Worm (Caenorhabditis elegans) whole organism, late embryonic: ENCODE measurements around the gene srm-5.
A peak's percentile ranks its signal among the peaks of the same experiment; 100 is the strongest.
"Not testable (repeated sequence)": the region's sequence is repeated elsewhere in the genome, so short reads cannot be mapped to it uniquely, and the experiment has no call there.

ENCODE experiments used
- C38D4.7 ChIP-seq: fragments of 200-800 bp; sonication (Bioruptor generic); optimal IDR thresholded peaks from 2 replicates; lab custom pipeline; 2018; ENCODE audit warnings: mild to moderate bottlenecking, missing genetic modification characterization, moderate library complexity, missing compliant biosample characterization
- K02D7.2 ChIP-seq: sonication (generic microtip); optimal IDR thresholded peaks from 2 replicates; lab custom pipeline; 2017; ENCODE audit warnings: mild to moderate bottlenecking, missing genetic modification characterization, missing compliant biosample characterization
- K09A11.1 ChIP-seq: sonication (generic microtip); optimal IDR thresholded peaks from 2 replicates; lab custom pipeline; 2017; ENCODE audit warnings: antibody characterized with exemption, mild to moderate bottlenecking, missing genetic modification characterization, missing compliant biosample characterization; ENCODE audit not compliant: insufficient read depth
- ceh-14 ChIP-seq: sonication (generic microtip); optimal IDR thresholded peaks from 2 replicates; lab custom pipeline; 2016; ENCODE audit warnings: missing genotype, missing genetic modification characterization, missing compliant biosample characterization
- ceh-18 ChIP-seq: sonication (generic microtip); optimal IDR thresholded peaks from 2 replicates; lab custom pipeline; 2016; ENCODE audit warnings: missing genetic modification characterization, missing compliant biosample characterization
- ceh-2 ChIP-seq: sonication (generic microtip); optimal IDR thresholded peaks from 2 replicates; lab custom pipeline; 2016; ENCODE audit warnings: missing genotype, missing genetic modification characterization, missing compliant biosample characterization
- ceh-30 ChIP-seq: fragments of 150-350 bp; optimal IDR thresholded peaks from 2 replicates; lab custom pipeline; 2014; ENCODE audit warnings: missing biosample characterization, missing genetic modification characterization
- ceh-34 ChIP-seq: sonication (generic microtip); optimal IDR thresholded peaks from 2 replicates; lab custom pipeline; 2016; ENCODE audit warnings: mild to moderate bottlenecking, missing genetic modification characterization, missing compliant biosample characterization
- ceh-45 ChIP-seq: fragments of 200-800 bp; sonication (Bioruptor generic); IDR thresholded peaks from 2 replicates; pipeline ENCODE4 v1.3.6; 2022; ENCODE audit warnings: missing genetic modification reagents, missing genetic modification characterization, missing compliant biosample characterization
- ceh-48 ChIP-seq: sonication (generic microtip); optimal IDR thresholded peaks from 2 replicates; lab custom pipeline; 2016; ENCODE audit warnings: missing genetic modification characterization, inconsistent platforms, missing compliant biosample characterization
- ceh-6 ChIP-seq: fragments of 200-800 bp; sonication (Bioruptor generic); optimal IDR thresholded peaks from 2 replicates; lab custom pipeline; 2018; ENCODE audit warnings: mild to moderate bottlenecking, missing genetic modification characterization, missing compliant biosample characterization
- elt-2 ChIP-seq: sonication (generic microtip); optimal IDR thresholded peaks from 2 replicates; lab custom pipeline; 2016; ENCODE audit warnings: missing genetic modification reagents, missing genetic modification characterization, missing compliant biosample characterization
- ets-4 ChIP-seq: sonication (generic microtip); optimal IDR thresholded peaks from 2 replicates; lab custom pipeline; 2016; ENCODE audit warnings: missing genetic modification characterization, missing compliant biosample characterization
- fax-1 ChIP-seq: sonication (generic microtip); optimal IDR thresholded peaks from 2 replicates; lab custom pipeline; 2016; ENCODE audit warnings: missing genotype, missing genetic modification characterization, missing compliant biosample characterization
- gmeb-2 ChIP-seq: sonication (generic microtip); optimal IDR thresholded peaks from 2 replicates; lab custom pipeline; 2016; ENCODE audit warnings: missing genetic modification characterization, inconsistent platforms, missing compliant biosample characterization
- hlh-13 ChIP-seq: fragments of 200-800 bp; sonication (Bioruptor generic); optimal IDR thresholded peaks from 2 replicates; lab custom pipeline; 2018; ENCODE audit warnings: mild to moderate bottlenecking, missing genetic modification characterization, missing compliant biosample characterization
- hlh-6 ChIP-seq: sonication (generic microtip); optimal IDR thresholded peaks from 2 replicates; lab custom pipeline; 2016; ENCODE audit warnings: missing genotype, missing genetic modification characterization, missing compliant biosample characterization
- hlh-8 ChIP-seq: sonication (generic microtip); optimal IDR thresholded peaks from 2 replicates; lab custom pipeline; 2016; ENCODE audit warnings: missing genotype, missing genetic modification characterization, missing compliant biosample characterization
- madf-2 ChIP-seq: sonication (generic microtip); optimal IDR thresholded peaks from 2 replicates; lab custom pipeline; 2017; ENCODE audit warnings: missing genetic modification characterization, missing compliant biosample characterization
- nfya-1 ChIP-seq: sonication (generic microtip); optimal IDR thresholded peaks from 2 replicates; lab custom pipeline; 2017; ENCODE audit warnings: missing genetic modification characterization, mild to moderate bottlenecking, missing compliant biosample characterization, antibody characterized with exemption, moderate library complexity
- nhr-11 ChIP-seq: fragments of 150-350 bp; optimal IDR thresholded peaks from 2 replicates; lab custom pipeline; 2014; ENCODE audit warnings: missing biosample characterization, missing genetic modification characterization
- nhr-232 ChIP-seq: sonication (generic microtip); optimal IDR thresholded peaks from 2 replicates; lab custom pipeline; 2016; ENCODE audit warnings: missing genetic modification characterization, missing compliant biosample characterization
- pat-9 ChIP-seq: fragments of 200-800 bp; sonication (Bioruptor generic); optimal IDR thresholded peaks from 2 replicates; lab custom pipeline; 2018; ENCODE audit warnings: mild to moderate bottlenecking, missing genetic modification characterization, moderate library complexity, missing compliant biosample characterization
- pax-1 ChIP-seq: fragments of 150-350 bp; optimal IDR thresholded peaks from 2 replicates; lab custom pipeline; 2014; ENCODE audit warnings: missing biosample characterization, missing genetic modification characterization
- pha-4 ChIP-seq: fragments of 150-350 bp; optimal IDR thresholded peaks from 2 replicates; lab custom pipeline; 2018; ENCODE audit warnings: missing biosample characterization, missing genetic modification reagents, missing genetic modification characterization
- rnt-1 ChIP-seq: sonication (generic microtip); optimal IDR thresholded peaks from 2 replicates; lab custom pipeline; 2016; ENCODE audit warnings: missing genetic modification characterization, missing compliant biosample characterization
- sdc-2 ChIP-seq: sonication (generic microtip); optimal IDR thresholded peaks from 2 replicates; lab custom pipeline; 2016; ENCODE audit warnings: missing genotype, missing genetic modification characterization, missing compliant biosample characterization
- sox-2 ChIP-seq: fragments of 200-800 bp; sonication (Bioruptor generic); IDR thresholded peaks from 2 replicates; pipeline ENCODE4 v1.3.6; 2022; ENCODE audit warnings: missing genetic modification reagents, missing genetic modification characterization, missing compliant biosample characterization
- syd-9 ChIP-seq: sonication (generic microtip); optimal IDR thresholded peaks from 2 replicates; lab custom pipeline; 2016; ENCODE audit warnings: mild to moderate bottlenecking, missing genetic modification characterization, moderate library complexity, missing compliant biosample characterization
- tbx-7 ChIP-seq: sonication (generic microtip); optimal IDR thresholded peaks from 2 replicates; lab custom pipeline; 2016; ENCODE audit warnings: missing genotype, missing genetic modification characterization, missing compliant biosample characterization
- ttx-3 ChIP-seq: sonication (generic microtip); optimal IDR thresholded peaks from 2 replicates; lab custom pipeline; 2016; ENCODE audit warnings: missing genetic modification reagents, missing genetic modification characterization, missing compliant biosample characterization
- unc-42 ChIP-seq: sonication (generic microtip); optimal IDR thresholded peaks from 2 replicates; lab custom pipeline; 2016; ENCODE audit warnings: missing genotype, missing genetic modification characterization, missing compliant biosample characterization
- unc-86 ChIP-seq: sonication (generic microtip); optimal IDR thresholded peaks from 2 replicates; lab custom pipeline; 2016; ENCODE audit warnings: missing genetic modification characterization, missing compliant biosample characterization
- zip-5 ChIP-seq: sonication (generic microtip); optimal IDR thresholded peaks from 2 replicates; lab custom pipeline; 2016; ENCODE audit warnings: missing genetic modification characterization, missing compliant biosample characterization

The srm-5 gene

ce11 chrV:14299569-14300064, 35.4 kb upstream of the srm-5 start, which contains the start of the genes spig-3 and F14D7.12:
Gene spig-3, minus strand, starts transcription at chrV:14299669.
Gene F14D7.12, plus strand, starts transcription at chrV:14300014.
- TF ChIP-seq ceh-34 (tag; lab: Kevin White, UChicago) (no peak), syd-9 (tag; lab: Kevin White, UChicago) (no peak), ceh-14 (tag; lab: Kevin White, UChicago) (no peak), nhr-232 (tag; lab: Kevin White, UChicago) (no peak), pat-9 (no peak), zip-5 (no peak), unc-42 (tag; lab: Kevin White, UChicago) (no peak), unc-86 (tag; lab: Kevin White, UChicago) (no peak), nfya-1 (tag; lab: Kevin White, UChicago) (no peak), K02D7.2 (tag; lab: Kevin White, UChicago) (no peak), ttx-3 (tag; lab: Kevin White, UChicago) (no peak), rnt-1 (tag; lab: Kevin White, UChicago) (no peak), hlh-8 (tag; lab: Kevin White, UChicago) (no peak), fax-1 (no peak), ceh-45 (GFP tag; lab: Robert Waterston, UW) (no peak)

- TF ChIP-seq elt-2 (peak; percentile 21), syd-9 (tag; lab: Kevin White, UChicago) (no peak)
Measured at ce11 chrV:14301076-14301475, 33.9 kb upstream of the srm-5 start, which contains the start of gene F14D7.6. Gene F14D7.6, plus strand, starts transcription at chrV:14301413.

- not testable (repeated sequence) for TF ChIP-seq pax-1, pha-4, K09A11.1 (tag; lab: Kevin White, UChicago)
Measured at ce11 chrV:14306771-14307170, 28.2 kb upstream of the srm-5 start, which contains the start of gene spig-4. Gene spig-4, minus strand, starts transcription at chrV:14306871.

ce11 chrV:14308164-14308563, 26.8 kb upstream of the srm-5 start, which contains the start of gene spig-5:
Gene spig-5, plus strand, starts transcription at chrV:14308464.
- TF ChIP-seq unc-86, ceh-48, nfya-1 (tag; lab: Kevin White, UChicago): not testable (repeated sequence)

ce11 chrV:14309632-14310031, 25.4 kb upstream of the srm-5 start, which contains the start of gene F14D7.14:
Gene F14D7.14, plus strand, starts transcription at chrV:14309932.
- TF ChIP-seq tbx-7; ceh-30 (tag; lab: Kevin White, UChicago); ceh-18 (tag; lab: Kevin White, UChicago): not testable (repeated sequence)

- TF ChIP-seq sox-2 (GFP tag; lab: Robert Waterston, UW) (no peak), C38D4.7 (GFP tag; lab: Kevin White, UChicago) (no peak), ceh-6 (GFP tag; lab: Kevin White, UChicago) (no peak), ceh-45 (GFP tag; lab: Robert Waterston, UW) (no peak), sdc-2 (tag; lab: Kevin White, UChicago) (no peak), ceh-14 (tag; lab: Kevin White, UChicago) (no peak), madf-2 (no peak)
Measured at ce11 chrV:14311115-14311514, 23.9 kb upstream of the srm-5 start, which contains the start of gene ddn-3. Gene ddn-3, minus strand, starts transcription at chrV:14311215.

ce11 chrV:14312695-14313094, 22.3 kb upstream of the srm-5 start, which contains the start of gene F14D7.8:
Gene F14D7.8, minus strand, starts transcription at chrV:14312795.
- TF ChIP-seq pat-9 (no peak), hlh-13 (GFP tag; lab: Kevin White, UChicago) (no peak), hlh-6 (tag; lab: Kevin White, UChicago) (no peak), nhr-11 (no peak), ets-4 (no peak), gmeb-2 (tag; lab: Kevin White, UChicago) (no peak), K09A11.1 (tag; lab: Kevin White, UChicago) (no peak), ceh-2 (tag; lab: Kevin White, UChicago) (no peak)
